Worm (Caenorhabditis elegans) whole organism, L1 larva: Measurements from ENCODE around the gene F44A6.5.

Experiments used
- C16A3.4 ChIP-seq: fragments of 150-350 bp; optimal IDR thresholded peaks from 2 replicates; lab custom pipeline; 2014; ENCODE audit warnings: missing biosample characterization, missing genetic modification characterization
- aha-1 ChIP-seq: fragments of 150-350 bp; optimal IDR thresholded peaks from 2 replicates; lab custom pipeline; 2014; ENCODE audit warnings: missing biosample characterization, missing genetic modification characterization
- aly-2 ChIP-seq: fragments of 150-350 bp; optimal IDR thresholded peaks from 2 replicates; lab custom pipeline; 2014; ENCODE audit warnings: missing biosample characterization, missing genetic modification characterization
- blmp-1 ChIP-seq: fragments of 150-350 bp; optimal IDR thresholded peaks from 2 replicates; lab custom pipeline; 2014; ENCODE audit warnings: missing biosample characterization, missing genetic modification characterization
- ceh-8 ChIP-seq: fragments of 200-800 bp; sonication (Bioruptor generic); optimal IDR thresholded peaks from 2 replicates; lab custom pipeline; 2018; ENCODE audit warnings: mild to moderate bottlenecking, missing genetic modification characterization, moderate library complexity, missing compliant biosample characterization
- ceh-90 ChIP-seq: sonication (generic microtip); optimal IDR thresholded peaks from 2 replicates; lab custom pipeline; 2016; ENCODE audit warnings: missing genetic modification characterization, missing compliant biosample characterization
- ces-1 ChIP-seq: fragments of 150-350 bp; optimal IDR thresholded peaks from 2 replicates; lab custom pipeline; 2014; ENCODE audit warnings: missing biosample characterization, missing genetic modification reagents, missing genetic modification characterization
- dpl-1 ChIP-seq, 3 experiments: fragments of 150-350 bp in 2 of 3; sonication (generic microtip) in 1 of 3; optimal IDR thresholded peaks; 2 replicates each; lab custom pipeline; 2014 to 2017; ENCODE audit warnings: missing biosample characterization in 3 of 3, missing genetic modification characterization in 3 of 3, missing genetic modification reagents in 3 of 3
- efl-1 ChIP-seq, 4 experiments: fragments of 150-350 bp; optimal IDR thresholded peaks in 3 of 4; peaks in 1 of 4; 1 replicate in 1 of 4; 2 replicates in 3 of 4; lab custom pipeline; 2014; ENCODE audit warnings: missing biosample characterization in 2 of 4, missing genetic modification characterization in 2 of 4, missing genetic modification reagents in 2 of 4
- elt-3 ChIP-seq, 6 experiments: fragments of 150-350 bp in 1 of 6; sonication (generic microtip); optimal IDR thresholded peaks; 2 replicates each; lab custom pipeline; 2017 to 2018; ENCODE audit warnings: missing biosample characterization in 6 of 6, missing genetic modification characterization in 6 of 6, inconsistent platforms in 1 of 6
- fkh-8 ChIP-seq: sonication (generic microtip); optimal IDR thresholded peaks from 2 replicates; lab custom pipeline; 2016; ENCODE audit warnings: mild to moderate bottlenecking, missing genetic modification characterization, missing compliant biosample characterization
- fos-1 ChIP-seq: fragments of 150-350 bp; optimal IDR thresholded peaks from 2 replicates; lab custom pipeline; 2014; ENCODE audit warnings: missing biosample characterization, missing genetic modification characterization
- irx-1 ChIP-seq: sonication (generic microtip); optimal IDR thresholded peaks from 2 replicates; lab custom pipeline; 2016; ENCODE audit warnings: missing genetic modification characterization, missing compliant biosample characterization
- lin-13 ChIP-seq: fragments of 150-350 bp; optimal IDR thresholded peaks from 2 replicates; lab custom pipeline; 2014; ENCODE audit warnings: missing biosample characterization, missing genetic modification reagents, missing genetic modification characterization
- lin-14 ChIP-seq: fragments of 200-800 bp; sonication (Bioruptor generic); optimal IDR thresholded peaks from 2 replicates; lab custom pipeline; 2018; ENCODE audit warnings: mild to moderate bottlenecking, missing genetic modification characterization, moderate library complexity, missing compliant biosample characterization
- lin-35 ChIP-seq, 2 experiments: fragments of 150-350 bp; optimal IDR thresholded peaks; 2 replicates each; lab custom pipeline; 2014; ENCODE audit warnings: missing biosample characterization in 2 of 2, missing genetic modification characterization in 2 of 2, missing genetic modification reagents in 2 of 2
- lir-3 ChIP-seq: sonication (generic microtip); optimal IDR thresholded peaks from 2 replicates; lab custom pipeline; 2016; ENCODE audit warnings: mild to moderate bottlenecking, missing genetic modification characterization, moderate library complexity, missing compliant biosample characterization; ENCODE audit not compliant: poor library complexity
- lsy-2 ChIP-seq, 2 experiments: fragments of 150-350 bp; optimal IDR thresholded peaks; 2 replicates each; lab custom pipeline; 2014; ENCODE audit warnings: missing biosample characterization in 2 of 2, missing genetic modification characterization in 2 of 2
- mdl-1 ChIP-seq, 2 experiments: fragments of 150-350 bp; optimal IDR thresholded peaks; 2 replicates each; lab custom pipeline; 2014 to 2017; ENCODE audit warnings: missing biosample characterization in 2 of 2, missing genetic modification characterization in 2 of 2, inconsistent platforms in 1 of 2
- mep-1 ChIP-seq: fragments of 150-350 bp; optimal IDR thresholded peaks from 2 replicates; lab custom pipeline; 2014; ENCODE audit warnings: missing biosample characterization, missing genetic modification characterization
- nhr-11 ChIP-seq: fragments of 150-350 bp; optimal IDR thresholded peaks from 2 replicates; lab custom pipeline; 2014; ENCODE audit warnings: missing biosample characterization, missing genetic modification characterization
- nhr-12 ChIP-seq: sonication (generic microtip); optimal IDR thresholded peaks from 2 replicates; lab custom pipeline; 2017; ENCODE audit warnings: missing biosample characterization, missing genetic modification characterization
- nhr-19 ChIP-seq: fragments of 200-800 bp; sonication (Bioruptor generic); conservative IDR thresholded peaks from 2 replicates; pipeline ENCODE4 v1.3.6; 2022; ENCODE audit warnings: missing genetic modification characterization, missing compliant biosample characterization
- nhr-20 ChIP-seq: sonication (generic microtip); optimal IDR thresholded peaks from 2 replicates; lab custom pipeline; 2016; ENCODE audit warnings: mild to moderate bottlenecking, missing genetic modification characterization, missing compliant biosample characterization
- nhr-47 ChIP-seq: sonication (generic microtip); optimal IDR thresholded peaks from 2 replicates; lab custom pipeline; 2016; ENCODE audit warnings: mild to moderate bottlenecking, missing genetic modification characterization, moderate library complexity, missing compliant biosample characterization
- nhr-71 ChIP-seq: sonication (generic microtip); optimal IDR thresholded peaks from 2 replicates; lab custom pipeline; 2016; ENCODE audit warnings: mild to moderate bottlenecking, missing genetic modification characterization, moderate library complexity, missing compliant biosample characterization
- nhr-85 ChIP-seq: sonication (generic microtip); peaks from one replicate; lab custom pipeline; 2016; ENCODE audit warnings: missing genetic modification characterization, inconsistent platforms, missing compliant biosample characterization
- nhr-90 ChIP-seq: sonication (generic microtip); optimal IDR thresholded peaks from 2 replicates; lab custom pipeline; 2016; ENCODE audit warnings: mild to moderate bottlenecking, missing genetic modification characterization, missing compliant biosample characterization; ENCODE audit not compliant: poor library complexity
- pax-3 ChIP-seq: fragments of 200-800 bp; sonication (Bioruptor generic); optimal IDR thresholded peaks from 2 replicates; lab custom pipeline; 2018; ENCODE audit warnings: mild to moderate bottlenecking, missing genetic modification characterization, moderate library complexity, missing compliant biosample characterization
- rnt-1 ChIP-seq: sonication (generic microtip); optimal IDR thresholded peaks from 2 replicates; lab custom pipeline; 2016; ENCODE audit warnings: mild to moderate bottlenecking, missing genetic modification characterization, moderate library complexity, missing compliant biosample characterization
- snu-23 ChIP-seq: sonication (generic microtip); optimal IDR thresholded peaks from 2 replicates; lab custom pipeline; 2016; ENCODE audit warnings: missing genetic modification characterization, missing compliant biosample characterization
- swsn-7 ChIP-seq: sonication (generic microtip); optimal IDR thresholded peaks from 2 replicates; lab custom pipeline; 2016; ENCODE audit warnings: missing genetic modification characterization, missing compliant biosample characterization
- tlp-1 ChIP-seq: fragments of 150-350 bp; optimal IDR thresholded peaks from 2 replicates; lab custom pipeline; 2014; ENCODE audit warnings: missing biosample characterization, missing genetic modification characterization
- unc-30 ChIP-seq: sonication (generic microtip); optimal IDR thresholded peaks from 2 replicates; lab custom pipeline; 2017; ENCODE audit warnings: missing biosample characterization, missing genetic modification characterization
- unc-98 ChIP-seq: fragments of 200-800 bp; sonication (Bioruptor generic); IDR thresholded peaks from 2 replicates; pipeline ENCODE4 v1.3.6; 2022; ENCODE audit warnings: missing genetic modification characterization, missing compliant biosample characterization
- xbp-1 ChIP-seq: sonication (generic microtip); optimal IDR thresholded peaks from 2 replicates; lab custom pipeline; 2016; ENCODE audit warnings: missing genetic modification characterization, missing compliant biosample characterization

The F44A6.5 gene

DNA sequence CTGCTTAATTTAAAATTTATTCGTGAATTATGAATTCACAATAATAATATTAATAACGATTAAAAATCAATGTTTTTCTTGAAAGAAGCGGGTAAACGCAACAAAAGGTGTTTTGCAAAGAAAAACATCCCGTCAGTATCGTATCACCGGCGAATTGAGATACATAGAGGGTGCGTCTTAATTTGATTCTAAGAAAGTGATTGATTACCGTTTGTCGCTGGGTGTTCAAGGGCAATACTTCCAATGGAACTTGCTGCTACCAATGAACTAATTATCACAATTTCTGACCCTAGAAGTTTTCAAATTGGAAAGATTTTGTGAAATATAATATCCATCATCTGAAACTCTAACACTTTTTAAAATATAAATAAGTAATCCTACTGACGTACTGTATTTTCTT lies 26.9 kb upstream of the F44A6.5 start (continued):
- TF ChIP-seq fos-1 (tag; lab: Kevin White, UChicago), result no peak
- TF ChIP-seq nhr-11 (tag; lab: Kevin White, UChicago), result no peak
- no peak for TF ChIP-seq lin-13 (GFP tag; lab: Kevin White, UChicago)
- no peak for TF ChIP-seq ceh-8 (GFP tag; lab: Kevin White, UChicago)
- no peak for TF ChIP-seq ceh-90 (tag; lab: Kevin White, UChicago)
- TF ChIP-seq blmp-1 (tag; lab: Kevin White, UChicago), result peak; percentile 91
- peak in 2 of 6 experiments; percentile 1 to 80 for TF ChIP-seq elt-3 (tag; optimal IDR thresholded peaks at IDR 0.05; lab: Kevin White, UChicago)

- TF ChIP-seq aha-1 (no peak), unc-98 (GFP tag; lab: Robert Waterston, UW) (no peak), nhr-12 (tag; lab: Kevin White, UChicago) (no peak), pax-3 (tag; lab: Kevin White, UChicago) (no peak), mdl-1 (tag; optimal IDR thresholded peaks at IDR 0.05; lab: Kevin White, UChicago) (no peak), irx-1 (tag; lab: Kevin White, UChicago) (no peak), nhr-11 (tag; lab: Kevin White, UChicago) (no peak)
Measured at ce11 chrX:10240939-10241338, 22.2 kb upstream of the F44A6.5 start, which contains the start of gene str-74. TSS of gene str-74 (minus strand) at chrX:10241039.

DNA sequence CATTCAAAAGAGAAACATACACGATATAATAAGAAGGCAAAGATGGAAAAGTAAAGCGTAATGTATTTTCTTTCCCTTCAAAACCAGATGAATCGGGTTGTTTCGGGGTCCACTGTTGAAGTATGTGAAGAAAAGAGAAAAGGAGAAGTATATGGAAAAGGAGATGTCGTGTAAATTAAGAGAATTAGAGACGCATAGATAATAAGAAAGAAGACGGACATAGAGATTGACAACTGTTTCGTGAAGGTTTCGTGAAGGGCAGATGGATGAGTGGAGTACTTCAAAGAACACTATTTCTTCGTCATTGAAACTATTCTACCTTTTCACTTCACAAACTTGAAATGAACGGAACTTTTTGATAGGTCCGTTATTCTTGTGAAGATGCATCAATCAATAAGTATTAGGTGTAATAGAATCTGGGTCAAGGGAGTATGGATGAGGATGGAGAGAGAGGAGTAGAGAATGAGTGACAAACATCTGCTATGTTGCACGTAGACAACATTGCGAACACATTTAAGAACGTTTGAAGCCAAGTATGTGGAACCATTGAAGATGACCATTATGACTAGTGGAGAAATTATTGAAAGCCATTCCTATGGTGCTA lies 19.5 kb upstream of the F44A6.5 start:
- TF ChIP-seq swsn-7 (tag; lab: Kevin White, UChicago) (peak; percentile 22), mep-1 (tag; lab: Kevin White, UChicago) (peak; percentile 15), xbp-1 (tag; lab: Kevin White, UChicago) (peak; percentile 3), lsy-2 (tag; optimal IDR thresholded peaks at IDR 0.05; lab: Kevin White, UChicago) (peak; percentile 5 to 64), fkh-8 (tag; lab: Kevin White, UChicago) (no peak), nhr-47 (peak; percentile 17), aly-2 (tag; lab: Kevin White, UChicago) (no peak), rnt-1 (tag; lab: Kevin White, UChicago) (peak; percentile 45), nhr-90 (tag; lab: Kevin White, UChicago) (peak; percentile 13), nhr-71 (tag; lab: Kevin White, UChicago) (peak; percentile 72), nhr-85 (tag; lab: Kevin White, UChicago) (peak; percentile 87), mdl-1 (tag; optimal IDR thresholded peaks at IDR 0.05; lab: Kevin White, UChicago) (peak in 1 of 2 experiments; percentile 3), blmp-1 (tag; lab: Kevin White, UChicago) (peak; percentile 82), efl-1 (optimal IDR thresholded peaks at IDR 0.05; lab: Kevin White, UChicago) (peak; percentile 4 to 8), efl-1 (GFP tag; optimal IDR thresholded peaks at IDR 0.05 in 1 of 2; lab: Kevin White, UChicago) (peak in 1 of 2 experiments; percentile 87), C16A3.4 (tag; lab: Kevin White, UChicago) (peak; percentile 27), lir-3 (tag; lab: Kevin White, UChicago) (no peak), tlp-1 (tag; lab: Kevin White, UChicago) (no peak), snu-23 (GFP tag; lab: Kevin White, UChicago) (peak; percentile 81), irx-1 (tag; lab: Kevin White, UChicago) (peak; percentile 14), unc-30 (tag; lab: Kevin White, UChicago) (no peak), nhr-19 (GFP tag; lab: Robert Waterston, UW) (peak; percentile 63), nhr-20 (tag; lab: Kevin White, UChicago) (peak; percentile 62), lin-14 (GFP tag; lab: Kevin White, UChicago) (peak; percentile 89), ces-1 (GFP tag; lab: Kevin White, UChicago) (no peak), dpl-1 (GFP tag; optimal IDR thresholded peaks at IDR 0.05; lab: Kevin White, UChicago) (no peak), lin-35 (GFP tag; optimal IDR thresholded peaks at IDR 0.05; lab: Kevin White, UChicago) (peak in 1 of 2 experiments; percentile 34), elt-3 (tag; optimal IDR thresholded peaks at IDR 0.05; lab: Kevin White, UChicago) (peak in 1 of 6 experiments; percentile 52)
- TF ChIP-seq, all 84 proteins: peak for 20
